Worm (Caenorhabditis elegans) whole organism, midembryonic: Measurements from ENCODE around the gene T06C12.9.

ENCODE experiments used
- T22C8.4 ChIP-seq: fragments of 200-800 bp; sonication (Bioruptor generic); IDR thresholded peaks from 2 replicates; pipeline ENCODE4 v1.3.6; 2022; ENCODE audit warnings: missing genetic modification characterization, missing compliant biosample characterization
- med-1 ChIP-seq: sonication (generic microtip); optimal IDR thresholded peaks from 2 replicates; lab custom pipeline; 2017; ENCODE audit warnings: missing genetic modification characterization, mild to moderate bottlenecking, missing compliant biosample characterization, antibody characterized with exemption, missing genetic modification reagents; ENCODE audit not compliant: insufficient read depth
- ref-1 ChIP-seq: fragments of 200-800 bp; sonication (Bioruptor generic); conservative IDR thresholded peaks from 2 replicates; pipeline ENCODE4 v1.3.6; 2022; ENCODE audit warnings: missing genetic modification reagents, missing genetic modification characterization, missing compliant biosample characterization

- no peak for TF ChIP-seq med-1 (GFP tag; lab: Kevin White, UChicago)
- no peak for TF ChIP-seq T22C8.4 (GFP tag; lab: Robert Waterston, UW)
- TF ChIP-seq ref-1 = no peak
These were observed 18.5 kb downstream of the T06C12.9 start, which contains the start of gene fbxa-197 for ce11 chrV:15867373-15867772.
